Fruit fly (Drosophila melanogaster) whole organism, wandering third instar larva: ENCODE data around the gene CG8236.

Experiments used
- Dif ChIP-seq: fragments of 200-275, 200-300 bp; sonication (Bioruptor generic); optimal IDR thresholded peaks from 2 replicates; lab custom pipeline; 2018; ENCODE audit warnings: missing biosample characterization, missing genetic modification characterization; ENCODE audit not compliant: partially characterized antibody
- jim ChIP-seq: fragments of 175-275, 200-325 bp; sonication (Bioruptor generic); optimal IDR thresholded peaks from 2 replicates; lab custom pipeline; 2016; ENCODE audit warnings: missing biosample characterization, mild to moderate bottlenecking, missing genetic modification characterization
- psq ChIP-seq: fragments of 200-800 bp; sonication (Bioruptor generic); optimal IDR thresholded peaks from 3 replicates; lab custom pipeline; 2017; ENCODE audit warnings: missing biosample characterization, mild to moderate bottlenecking, missing genetic modification characterization, moderate library complexity

DNA sequence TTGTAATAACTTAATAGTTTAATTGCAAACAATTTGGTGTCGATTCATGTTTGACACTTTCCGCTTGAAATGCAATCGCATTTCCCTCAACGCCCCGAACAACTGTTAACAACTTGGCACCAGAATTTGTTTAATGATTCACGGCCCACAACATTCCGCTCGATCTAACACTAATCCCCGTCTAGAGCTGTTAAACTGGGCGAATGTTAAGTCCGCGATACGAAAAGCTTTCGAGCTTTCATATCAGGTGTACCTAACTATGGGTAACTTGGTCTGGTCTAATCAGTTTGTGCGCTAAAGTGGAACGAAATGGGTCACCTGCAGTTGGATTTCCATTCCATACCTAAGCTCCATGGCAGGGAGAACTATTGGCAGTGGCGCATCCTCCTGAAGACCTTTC, 3.9 kb downstream of the CG8236 start, which contains the start of gene CG34301:
- TF ChIP-seq Dif (GFP tag; lab: Kevin White, UChicago) (no peak), jim (no peak), psq (no peak)
